Fruit fly (Drosophila melanogaster) whole organism, prepupa: ENCODE results near the gene CG18788.

Experiments
- Blimp-1 ChIP-seq: fragments of 200-800 bp; sonication (Bioruptor generic); optimal IDR thresholded peaks from 3 replicates; lab custom pipeline; 2017; ENCODE audit warnings: missing biosample characterization, missing genetic modification characterization, mild to moderate bottlenecking, moderate library complexity, missing genetic modification reagents
- CG10669 ChIP-seq: fragments of 200-800 bp; sonication (Bioruptor generic); optimal IDR thresholded peaks from 3 replicates; lab custom pipeline; 2018; ENCODE audit warnings: missing biosample characterization, mild to moderate bottlenecking, missing genetic modification characterization, moderate library complexity
- CG11294 ChIP-seq: fragments of 200-800 bp; sonication (Bioruptor generic); IDR thresholded peaks from 2 replicates; pipeline ENCODE4 v1.3.6; 2022; ENCODE audit warnings: missing biosample characterization, missing genetic modification characterization
- CG11762 ChIP-seq: fragments of 200-800 bp; sonication (Bioruptor generic); optimal IDR thresholded peaks from 3 replicates; lab custom pipeline; 2016; ENCODE audit warnings: missing biosample characterization, missing genetic modification characterization; ENCODE audit not compliant: insufficient read depth
- CG11902 ChIP-seq: fragments of 200-800 bp; sonication (Bioruptor generic); optimal IDR thresholded peaks from 3 replicates; lab custom pipeline; 2016; ENCODE audit warnings: missing biosample characterization, missing genetic modification characterization
- CG15336 ChIP-seq: fragments of 200-800 bp; sonication (Bioruptor generic); IDR thresholded peaks from 2 replicates; pipeline ENCODE4 v1.3.6; 2022; ENCODE audit warnings: missing biosample characterization, missing genetic modification characterization
- CG1621 ChIP-seq: fragments of 200-800 bp; sonication (Bioruptor generic); optimal IDR thresholded peaks from 3 replicates; lab custom pipeline; 2018; ENCODE audit warnings: missing biosample characterization, mild to moderate bottlenecking, missing genetic modification characterization
- CG16779 ChIP-seq: fragments of 200-800 bp; sonication (Bioruptor generic); optimal IDR thresholded peaks from 3 replicates; lab custom pipeline; 2017; ENCODE audit warnings: missing biosample characterization, mild to moderate bottlenecking, missing genetic modification characterization
- CG3032 ChIP-seq: fragments of 200-800 bp; optimal IDR thresholded peaks from 2 replicates; lab custom pipeline; 2019; ENCODE audit warnings: missing biosample characterization, mild to moderate bottlenecking, missing genetic modification characterization, moderate library complexity
- CG31627 ChIP-seq: fragments of 200-800 bp; sonication (Bioruptor generic); optimal IDR thresholded peaks from 3 replicates; lab custom pipeline; 2016; ENCODE audit warnings: missing biosample characterization, missing genetic modification characterization
- CG32006 ChIP-seq: fragments of 200-800 bp; sonication (Bioruptor generic); optimal IDR thresholded peaks from 3 replicates; lab custom pipeline; 2017; ENCODE audit warnings: missing biosample characterization, mild to moderate bottlenecking, missing genetic modification characterization
- CG34406 ChIP-seq: fragments of 200-800 bp; sonication (Bioruptor generic); optimal IDR thresholded peaks from 3 replicates; lab custom pipeline; 2016; ENCODE audit warnings: missing biosample characterization, missing genetic modification characterization
- CG3919 ChIP-seq: fragments of 200-800 bp; sonication (Bioruptor generic); optimal IDR thresholded peaks from 3 replicates; lab custom pipeline; 2016; ENCODE audit warnings: missing biosample characterization, missing genetic modification characterization
- CG4318 ChIP-seq: fragments of 200-800 bp; sonication (Bioruptor generic); optimal IDR thresholded peaks from 3 replicates; lab custom pipeline; 2017; ENCODE audit warnings: missing biosample characterization, mild to moderate bottlenecking, missing genetic modification characterization
- CG6163 ChIP-seq: fragments of 200-800 bp; sonication (Bioruptor generic); IDR thresholded peaks from 3 replicates; pipeline ENCODE4 v1.3.6; 2022; ENCODE audit warnings: missing biosample characterization, missing genetic modification characterization
- CG6792 ChIP-seq: fragments of 200-800 bp; sonication (Bioruptor generic); optimal IDR thresholded peaks from 3 replicates; lab custom pipeline; 2016; ENCODE audit warnings: missing biosample characterization, missing genetic modification characterization
- CG6808 ChIP-seq: fragments of 200-800 bp; sonication (Bioruptor generic); optimal IDR thresholded peaks from 3 replicates; lab custom pipeline; 2017; ENCODE audit warnings: missing biosample characterization, missing genetic modification characterization, mild to moderate bottlenecking, moderate library complexity, missing genetic modification reagents
- CG6854 ChIP-seq: fragments of 200-800 bp; sonication (Bioruptor generic); optimal IDR thresholded peaks from 2 replicates; lab custom pipeline; 2017; ENCODE audit warnings: missing biosample characterization, mild to moderate bottlenecking, missing genetic modification characterization
- CG7368 ChIP-seq: fragments of 200-800 bp; sonication (Bioruptor generic); optimal IDR thresholded peaks from 3 replicates; lab custom pipeline; 2016; ENCODE audit warnings: missing biosample characterization, missing genetic modification characterization
- CG8119 ChIP-seq: fragments of 200-800 bp; sonication (Bioruptor generic); IDR thresholded peaks from 3 replicates; pipeline ENCODE4 v1.3.6; 2022; ENCODE audit warnings: missing biosample characterization, missing genetic modification characterization
- CG8319 ChIP-seq: fragments of 200-800 bp; sonication (Bioruptor generic); optimal IDR thresholded peaks from 3 replicates; lab custom pipeline; 2016; ENCODE audit warnings: missing biosample characterization, missing genetic modification characterization
- CG9139 ChIP-seq: fragments of 200-800 bp; sonication (Bioruptor generic); optimal IDR thresholded peaks from 3 replicates; lab custom pipeline; 2017; ENCODE audit warnings: missing biosample characterization, mild to moderate bottlenecking, missing genetic modification characterization
- Eip78C ChIP-seq: fragments of 200-800 bp; sonication (Bioruptor generic); peaks from one replicate; lab custom pipeline; 2016; ENCODE audit warnings: missing biosample characterization, missing genetic modification characterization
- Eip93F ChIP-seq: fragments of 200-800 bp; sonication (Bioruptor generic); optimal IDR thresholded peaks from 2 replicates; lab custom pipeline; 2016; ENCODE audit warnings: missing biosample characterization, mild to moderate bottlenecking, missing genetic modification characterization
- Ets21C ChIP-seq: fragments of 200-800 bp; sonication (Bioruptor generic); optimal IDR thresholded peaks from 3 replicates; lab custom pipeline; 2016; ENCODE audit warnings: missing biosample characterization, missing genetic modification characterization
- Ets96B ChIP-seq: fragments of 200-800 bp; optimal IDR thresholded peaks from 2 replicates; lab custom pipeline; 2019; ENCODE audit warnings: missing biosample characterization, mild to moderate bottlenecking, missing genetic modification characterization, moderate library complexity
- Gug ChIP-seq: fragments of 200-800 bp; sonication (Bioruptor generic); IDR thresholded peaks from 2 replicates; pipeline ENCODE4 v1.3.6; 2022; ENCODE audit warnings: missing biosample characterization, missing genetic modification characterization
- Hr38 ChIP-seq: sonication (Bioruptor generic); optimal IDR thresholded peaks from 2 replicates; lab custom pipeline; 2016; ENCODE audit warnings: missing biosample characterization, missing genetic modification characterization
- Hr39 ChIP-seq: fragments of 200-800 bp; sonication (Bioruptor generic); optimal IDR thresholded peaks from 2 replicates; lab custom pipeline; 2016; ENCODE audit warnings: missing biosample characterization, missing genetic modification characterization
- Hr4 ChIP-seq: fragments of 200-800 bp; sonication (Bioruptor generic); optimal IDR thresholded peaks from 3 replicates; lab custom pipeline; 2016; ENCODE audit warnings: missing biosample characterization, missing genetic modification characterization
- Met ChIP-seq: fragments of 200-800 bp; sonication (Bioruptor generic); optimal IDR thresholded peaks from 3 replicates; lab custom pipeline; 2016; ENCODE audit warnings: missing biosample characterization, missing genetic modification characterization
- OdsH ChIP-seq: fragments of 200-800 bp; sonication (Bioruptor generic); optimal IDR thresholded peaks from 3 replicates; lab custom pipeline; 2016; ENCODE audit warnings: missing biosample characterization, missing genetic modification characterization
- Smox ChIP-seq: fragments of 200-800 bp; sonication (Bioruptor generic); optimal IDR thresholded peaks from 3 replicates; lab custom pipeline; 2016; ENCODE audit warnings: missing biosample characterization, missing genetic modification characterization
- Sox14 ChIP-seq: fragments of 200-800 bp; sonication (Bioruptor generic); optimal IDR thresholded peaks from 3 replicates; lab custom pipeline; 2016; ENCODE audit warnings: missing biosample characterization, missing genetic modification characterization
- Sox15 ChIP-seq: fragments of 200-800 bp; sonication (Bioruptor generic); optimal IDR thresholded peaks from 3 replicates; lab custom pipeline; 2016; ENCODE audit warnings: missing biosample characterization, missing genetic modification characterization
- achi ChIP-seq: fragments of 200-800 bp; sonication (Bioruptor generic); optimal IDR thresholded peaks from 3 replicates; lab custom pipeline; 2016; ENCODE audit warnings: missing biosample characterization, missing genetic modification characterization
- acj6 ChIP-seq: fragments of 200-800 bp; sonication (Bioruptor generic); optimal IDR thresholded peaks from 3 replicates; lab custom pipeline; 2016; ENCODE audit warnings: missing biosample characterization, missing genetic modification characterization
- cyc ChIP-seq: fragments of 200-800 bp; sonication (Bioruptor generic); optimal IDR thresholded peaks from 3 replicates; lab custom pipeline; 2016; ENCODE audit warnings: missing biosample characterization, missing genetic modification characterization
- dac ChIP-seq: fragments of 200-800 bp; sonication (Bioruptor generic); optimal IDR thresholded peaks from 2 replicates; lab custom pipeline; 2017; ENCODE audit warnings: missing biosample characterization, mild to moderate bottlenecking, missing genetic modification characterization
- dsx ChIP-seq: fragments of 200-800 bp; optimal IDR thresholded peaks from 3 replicates; lab custom pipeline; 2019; ENCODE audit warnings: missing biosample characterization, mild to moderate bottlenecking, missing genetic modification characterization, moderate library complexity; ENCODE audit not compliant: poor library complexity, severe bottlenecking
- eg ChIP-seq: fragments of 200-800 bp; sonication (Bioruptor generic); IDR thresholded peaks from 3 replicates; pipeline ENCODE4 v1.3.6; 2022; ENCODE audit warnings: missing biosample characterization, missing genetic modification characterization
- esn ChIP-seq: fragments of 200-800 bp; sonication (Bioruptor generic); optimal IDR thresholded peaks from 2 replicates; lab custom pipeline; 2016; ENCODE audit warnings: missing biosample characterization, mild to moderate bottlenecking, missing genetic modification characterization, moderate library complexity
- fd59A ChIP-seq: fragments of 200-800 bp; sonication (Bioruptor generic); optimal IDR thresholded peaks from 2 replicates; lab custom pipeline; 2017; ENCODE audit warnings: missing biosample characterization, mild to moderate bottlenecking, missing genetic modification characterization, missing genetic modification reagents
- fd85E ChIP-seq: fragments of 200-800 bp; sonication (Bioruptor generic); optimal IDR thresholded peaks from 3 replicates; lab custom pipeline; 2016; ENCODE audit warnings: missing biosample characterization, missing genetic modification characterization
- fkh ChIP-seq: fragments of 200-800 bp; sonication (Bioruptor generic); optimal IDR thresholded peaks from 3 replicates; lab custom pipeline; 2017; ENCODE audit warnings: missing biosample characterization, mild to moderate bottlenecking, missing genetic modification characterization, moderate library complexity
- lz ChIP-seq: fragments of 200-800 bp; sonication (Bioruptor generic); optimal IDR thresholded peaks from 3 replicates; lab custom pipeline; 2016; ENCODE audit warnings: missing biosample characterization, missing genetic modification characterization
- pdm3 ChIP-seq: fragments of 200-800 bp; sonication (Bioruptor generic); optimal IDR thresholded peaks from 3 replicates; lab custom pipeline; 2016; ENCODE audit warnings: missing biosample characterization, missing genetic modification characterization
- salr ChIP-seq, 2 experiments: fragments of 200-800 bp; sonication (Bioruptor generic); optimal IDR thresholded peaks; 3 replicates each; lab custom pipeline; 2016 to 2018; ENCODE audit warnings: missing biosample characterization in 2 of 2, missing genetic modification characterization in 2 of 2, mild to moderate bottlenecking in 1 of 2
- spab ChIP-seq: fragments of 200-800 bp; sonication (Bioruptor generic); optimal IDR thresholded peaks from 2 replicates; lab custom pipeline; 2017; ENCODE audit warnings: missing biosample characterization, mild to moderate bottlenecking, missing genetic modification characterization, missing genetic modification reagents
- ss ChIP-seq, 2 experiments: fragments of 200-800 bp; sonication (Bioruptor generic); optimal IDR thresholded peaks; 2 replicates in 1 of 2; 3 replicates in 1 of 2; lab custom pipeline; 2017 to 2018; ENCODE audit warnings: mild to moderate bottlenecking in 2 of 2, missing biosample characterization in 2 of 2, missing genetic modification characterization in 2 of 2, moderate library complexity in 1 of 2
- svp ChIP-seq: fragments of 200-800 bp; sonication (Bioruptor generic); peaks from one replicate; lab custom pipeline; 2016; ENCODE audit warnings: missing biosample characterization, missing genetic modification characterization
- topi ChIP-seq: fragments of 200-800 bp; sonication (Bioruptor generic); optimal IDR thresholded peaks from 3 replicates; lab custom pipeline; 2016; ENCODE audit warnings: missing biosample characterization, missing genetic modification characterization
- vri ChIP-seq: fragments of 200-800 bp; sonication (Bioruptor generic); optimal IDR thresholded peaks from 3 replicates; lab custom pipeline; 2016; ENCODE audit warnings: missing biosample characterization, mild to moderate bottlenecking, missing genetic modification characterization

The CG18788 gene

dm6 chr2L:12075850-12076249 lies 41.9 kb downstream of the CG18788 start, which contains the start of gene CG14947:
Gene CG14947, plus strand, starts transcription at chr2L:12076100.
- no peak for TF ChIP-seq CG10669 (GFP tag; lab: Kevin White, UChicago)
- TF ChIP-seq CG32006 (GFP tag; lab: Kevin White, UChicago) = peak; percentile 37
- TF ChIP-seq lz (GFP tag; lab: Kevin White, UChicago) = peak; percentile 5
- TF ChIP-seq cyc (GFP tag; lab: Kevin White, UChicago) = no peak
- TF ChIP-seq CG9139 (GFP tag; lab: Kevin White, UChicago) = peak; percentile 20
- TF ChIP-seq Blimp-1 (GFP tag; lab: Kevin White, UChicago) = no peak
- TF ChIP-seq dac (GFP tag; lab: Kevin White, UChicago) = no peak
- TF ChIP-seq CG15336 (GFP tag; lab: Robert Waterston, UW) = peak; percentile 51
- no peak; the same call in 2 of the 3 replicates for TF ChIP-seq CG6163
- no peak for TF ChIP-seq Sox15 (GFP tag; lab: Kevin White, UChicago)
- no peak for TF ChIP-seq CG7368 (GFP tag; lab: Kevin White, UChicago)
- TF ChIP-seq Met (GFP tag; lab: Kevin White, UChicago) = peak; percentile 17
- TF ChIP-seq OdsH (GFP tag; lab: Kevin White, UChicago) = peak; percentile 36
- TF ChIP-seq CG34406 (GFP tag; lab: Kevin White, UChicago) = peak; percentile 4
- peak; percentile 75 for TF ChIP-seq Eip78C (GFP tag; lab: Kevin White, UChicago)
- TF ChIP-seq Ets96B (tag; lab: Kevin White, UChicago) = no peak
- no peak for TF ChIP-seq Sox14
- peak; percentile 21 to 39 for TF ChIP-seq ss (GFP tag; optimal IDR thresholded peaks at IDR 0.05; lab: Kevin White, UChicago)
- TF ChIP-seq spab = no peak
- no peak for TF ChIP-seq Eip93F (GFP tag; lab: Kevin White, UChicago)
- TF ChIP-seq Gug (GFP tag; lab: Robert Waterston, UW) = no peak
- 0 out of 3 replicates have a peak, but pooled peaks have one; percentile 37 for TF ChIP-seq CG8119
- peak; percentile 0 for TF ChIP-seq topi
- no peak for TF ChIP-seq fkh
- TF ChIP-seq salr (GFP tag; optimal IDR thresholded peaks at IDR 0.05; lab: Kevin White, UChicago) = no peak
- TF ChIP-seq pdm3 = peak; percentile 41
- TF ChIP-seq CG11294 (GFP tag; lab: Robert Waterston, UW) = no peak
- peak; percentile 26 for TF ChIP-seq esn
- TF ChIP-seq CG11902 (GFP tag; lab: Kevin White, UChicago) = no peak
- no peak for TF ChIP-seq CG1621
- no peak for TF ChIP-seq acj6
- no peak for TF ChIP-seq CG8319 (GFP tag; lab: Kevin White, UChicago)
- no peak for TF ChIP-seq CG6854 (GFP tag; lab: Kevin White, UChicago)
- TF ChIP-seq CG31627 (GFP tag; lab: Kevin White, UChicago) = peak; percentile 16
- peak; percentile 47 for TF ChIP-seq Hr4
- TF ChIP-seq dsx (GFP tag; lab: Kevin White, UChicago) = no peak
- TF ChIP-seq CG16779 = no peak
- peak; percentile 2 for TF ChIP-seq CG3919
- TF ChIP-seq Smox (GFP tag; lab: Kevin White, UChicago) = peak; percentile 15
- 0 out of 3 replicates have a peak, but pooled peaks have one; percentile 29 for TF ChIP-seq eg (GFP tag; lab: Robert Waterston, UW)
- TF ChIP-seq fd59A (GFP tag; lab: Kevin White, UChicago) = no peak
- TF ChIP-seq achi (GFP tag; lab: Kevin White, UChicago) = peak; percentile 15
- no peak for TF ChIP-seq Ets21C (GFP tag; lab: Kevin White, UChicago)
- peak; percentile 22 for TF ChIP-seq Hr39 (GFP tag; lab: Kevin White, UChicago)
- TF ChIP-seq svp = no peak
- no peak for TF ChIP-seq fd85E (GFP tag; lab: Kevin White, UChicago)
- TF ChIP-seq CG3032 (tag; lab: Kevin White, UChicago) = no peak
- TF ChIP-seq CG6808 (GFP tag; lab: Kevin White, UChicago) = peak; percentile 23
- no peak for TF ChIP-seq vri (GFP tag; lab: Kevin White, UChicago)
- TF ChIP-seq CG6792 (GFP tag; lab: Kevin White, UChicago) = peak; percentile 10
- no peak for TF ChIP-seq CG4318
- no peak for TF ChIP-seq CG11762
- TF ChIP-seq Hr38 (GFP tag; lab: Kevin White, UChicago) = no peak
